Worm (Caenorhabditis elegans): Measurements from ENCODE around the gene mfsd-11.
A peak's percentile ranks its signal among the peaks of the same experiment; 100 is the strongest.

mfsd-11 gene

DNA sequence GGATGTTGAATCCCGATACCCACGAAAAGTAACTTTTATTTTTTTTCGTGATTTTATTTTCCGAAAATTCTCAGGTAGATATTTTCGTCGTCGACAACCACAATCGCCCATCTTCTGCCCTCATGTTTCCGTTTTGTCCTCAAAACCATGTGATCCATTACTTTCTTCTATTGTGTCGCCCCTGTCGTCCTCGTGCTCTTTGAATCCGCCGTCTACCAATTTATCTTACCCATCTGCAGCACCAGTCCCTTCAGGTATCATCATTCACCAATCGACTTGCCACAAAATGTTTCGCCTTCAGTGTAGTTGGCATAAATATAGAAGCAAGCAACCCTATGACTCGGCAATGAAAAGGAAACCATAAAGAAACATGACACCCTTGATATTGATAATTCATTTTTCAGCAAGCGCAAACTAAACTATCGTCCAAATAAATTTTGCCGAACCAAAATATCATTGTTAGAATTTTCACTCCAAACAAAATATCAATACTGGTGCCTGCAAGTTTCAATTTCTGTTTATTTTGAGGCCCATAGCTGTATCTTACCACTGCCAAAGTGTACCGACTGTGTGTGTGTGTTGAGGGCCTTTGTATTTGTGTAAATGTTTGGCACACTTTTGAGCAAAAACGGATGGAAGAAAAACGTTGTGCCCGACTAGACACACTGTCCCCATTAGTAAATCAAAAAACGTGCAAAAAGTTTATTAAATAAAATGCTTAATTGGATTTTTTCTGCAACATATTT is 13.9 kb upstream of the mfsd-11 start:
- TF ChIP-seq unc-98 (GFP tag; IDR thresholded peaks at IDR 0.05) (no peak), vab-15 (tag; optimal IDR thresholded peaks at IDR 0.05) (no peak), unc-86 (tag; optimal IDR thresholded peaks at IDR 0.05) (no peak), unc-30 (tag; optimal IDR thresholded peaks at IDR 0.05) (no peak), C04F5.9 (tag; optimal IDR thresholded peaks at IDR 0.05) (no peak), egl-13 (tag; optimal IDR thresholded peaks at IDR 0.05) (no peak), ceh-82 (tag; optimal IDR thresholded peaks at IDR 0.05) (no peak), pag-3 (tag; optimal IDR thresholded peaks at IDR 0.05; ENCODE audit: borderline replicate concordance, insufficient read depth) (peak; percentile 24), mep-1 (tag; optimal IDR thresholded peaks at IDR 0.05) (no peak), mab-9 (GFP tag; IDR thresholded peaks at IDR 0.05) (no peak), elt-3 (tag; optimal IDR thresholded peaks at IDR 0.05) (no peak), fos-1 (tag; optimal IDR thresholded peaks at IDR 0.05) (no peak), ama-1 (optimal IDR thresholded peaks at IDR 0.05) (no peak), ceh-63 (GFP tag; optimal IDR thresholded peaks at IDR 0.05) (no peak), nhr-90 (tag; optimal IDR thresholded peaks at IDR 0.05; ENCODE audit: poor library complexity) (peak; percentile 6), nhr-77 (tag; optimal IDR thresholded peaks at IDR 0.05) (no peak), F16B12.6 (tag; optimal IDR thresholded peaks at IDR 0.05) (no peak), isw-1 (GFP tag; IDR thresholded peaks at IDR 0.05) (no peak), snu-23 (GFP tag; optimal IDR thresholded peaks at IDR 0.05) (peak; percentile 47), aly-2 (tag; optimal IDR thresholded peaks at IDR 0.05) (no peak), sox-4 (tag; optimal IDR thresholded peaks at IDR 0.05) (no peak), irx-1 (tag; optimal IDR thresholded peaks at IDR 0.05) (no peak), lir-3 (tag; optimal IDR thresholded peaks at IDR 0.05; ENCODE audit: poor library complexity) (no peak), unc-62 (GFP tag; optimal IDR thresholded peaks at IDR 0.05) (no peak), nhr-84 (tag; optimal IDR thresholded peaks at IDR 0.05) (no peak), lin-13 (GFP tag; optimal IDR thresholded peaks at IDR 0.05) (no peak), nhr-237 (tag; optimal IDR thresholded peaks at IDR 0.05) (no peak), mdl-1 (tag; optimal IDR thresholded peaks at IDR 0.05) (peak in 1 of 2 experiments; percentile 66), nhr-20 (tag; optimal IDR thresholded peaks at IDR 0.05) (peak; percentile 80), lsy-2 (tag; optimal IDR thresholded peaks at IDR 0.05) (peak in 1 of 2 experiments; percentile 35), Y116A8C.19 (tag; optimal IDR thresholded peaks at IDR 0.05; ENCODE audit: borderline replicate concordance) (no peak), hpl-2 (GFP tag; optimal IDR thresholded peaks at IDR 0.05) (no peak), nhr-11 (tag; optimal IDR thresholded peaks at IDR 0.05) (no peak), ceh-88 (GFP tag; IDR thresholded peaks at IDR 0.05) (no peak), zag-1 (tag; optimal IDR thresholded peaks at IDR 0.05) (no peak), pqm-1 (tag; optimal IDR thresholded peaks at IDR 0.05) (no peak), sptf-1 (tag; optimal IDR thresholded peaks at IDR 0.05) (no peak), xbp-1 (tag; optimal IDR thresholded peaks at IDR 0.05) (no peak), lin-35 (GFP tag; optimal IDR thresholded peaks at IDR 0.05) (no peak), nhr-19 (GFP tag; conservative IDR thresholded peaks at IDR 0.05) (no peak; the same call in 1 of the 2 replicates), fkh-10 (GFP tag; optimal IDR thresholded peaks at IDR 0.05) (no peak), efl-3 (GFP tag; optimal IDR thresholded peaks at IDR 0.05) (no peak), aha-1 (tag; optimal IDR thresholded peaks at IDR 0.05) (no peak), nhr-28 (tag; optimal IDR thresholded peaks at IDR 0.05) (no peak), zip-4 (GFP tag; optimal IDR thresholded peaks at IDR 0.05) (no peak), blmp-1 (tag; optimal IDR thresholded peaks at IDR 0.05) (peak; percentile 43), C34B4.2 (tag; optimal IDR thresholded peaks at IDR 0.05) (no peak), lin-39 (tag; optimal IDR thresholded peaks at IDR 0.05) (no peak), hlh-4 (tag; optimal IDR thresholded peaks at IDR 0.05) (no peak), nhr-47 (tag; optimal IDR thresholded peaks at IDR 0.05) (no peak), sup-37 (GFP tag; optimal IDR thresholded peaks at IDR 0.05) (no peak), ztf-4 (tag; optimal IDR thresholded peaks at IDR 0.05) (no peak), lin-14 (GFP tag; optimal IDR thresholded peaks at IDR 0.05) (peak; percentile 50)

Data from whole organism, L1 larva.